Worm (Caenorhabditis elegans) whole organism, L4 larva: ENCODE results near the gene ZC262.4.
"Not testable (repeated sequence)": the region's sequence is repeated elsewhere in the genome, so short reads cannot be mapped to it uniquely, and the experiment has no call there.

Source experiments
- F44E2.7 ChIP-seq: fragments of 200-800 bp; sonication (Bioruptor generic); IDR thresholded peaks from 2 replicates; pipeline ENCODE4 v2.1.2; 2022; ENCODE audit warnings: missing genetic modification characterization, missing compliant biosample characterization
- T26A8.4 ChIP-seq: fragments of 200-800 bp; sonication (Bioruptor generic); IDR thresholded peaks from 2 replicates; pipeline ENCODE4 v1.3.6; 2022; ENCODE audit warnings: missing genetic modification characterization, missing compliant biosample characterization
- Y48G9A.11 ChIP-seq: fragments of 200-800 bp; sonication (Bioruptor generic); IDR thresholded peaks from 2 replicates; pipeline ENCODE4 v1.3.6; 2022; ENCODE audit warnings: missing genetic modification reagents, missing genetic modification characterization, missing compliant biosample characterization
- ZK337.2 ChIP-seq: fragments of 200-800 bp; sonication (Bioruptor generic); IDR thresholded peaks from 2 replicates; pipeline ENCODE4 v1.3.6; 2022; ENCODE audit warnings: missing genetic modification reagents, missing genetic modification characterization, missing compliant biosample characterization
- arid-1 ChIP-seq: fragments of 200-800 bp; sonication (Bioruptor generic); conservative IDR thresholded peaks from 2 replicates; pipeline ENCODE4 v1.3.6; 2022; ENCODE audit warnings: missing genetic modification reagents, missing genetic modification characterization, missing compliant biosample characterization
- ceh-20 ChIP-seq: fragments of 200-800 bp; sonication (Bioruptor generic); IDR thresholded peaks from 2 replicates; pipeline ENCODE4 v1.3.6; 2022; ENCODE audit warnings: missing genetic modification reagents, missing genetic modification characterization, missing compliant biosample characterization
- daf-16 ChIP-seq, 3 experiments: sonication (generic microtip); optimal IDR thresholded peaks; 2 replicates each; lab custom pipeline; 2016 to 2017; ENCODE audit warnings: missing genetic modification characterization in 3 of 3, missing genetic modification reagents in 3 of 3, mild to moderate bottlenecking in 2 of 3, missing compliant biosample characterization in 2 of 3, missing biosample characterization in 1 of 3, moderate library complexity in 1 of 3
- dmd-8 ChIP-seq: fragments of 200-800 bp; sonication (Bioruptor generic); IDR thresholded peaks from 2 replicates; pipeline ENCODE4 v1.3.6; 2022; ENCODE audit warnings: missing genetic modification characterization, missing compliant biosample characterization
- dmd-9 ChIP-seq: fragments of 200-800 bp; sonication (Bioruptor generic); IDR thresholded peaks from 2 replicates; pipeline ENCODE4 v1.3.6; 2022; ENCODE audit warnings: missing genetic modification reagents, missing genetic modification characterization, missing compliant biosample characterization
- dpl-1 ChIP-seq: fragments of 150-350 bp; optimal IDR thresholded peaks from 2 replicates; lab custom pipeline; 2014; ENCODE audit warnings: missing biosample characterization, missing genetic modification reagents, missing genetic modification characterization
- hif-1 ChIP-seq, 2 experiments: sonication (generic microtip); optimal IDR thresholded peaks; 2 replicates each; lab custom pipeline; 2016 to 2017; ENCODE audit warnings: missing compliant biosample characterization in 2 of 2, missing genetic modification characterization in 2 of 2, missing genetic modification reagents in 2 of 2, missing genotype in 2 of 2, mild to moderate bottlenecking in 1 of 2
- hlh-30 ChIP-seq: sonication (generic microtip); optimal IDR thresholded peaks from 2 replicates; lab custom pipeline; 2017; ENCODE audit warnings: antibody characterized with exemption, mild to moderate bottlenecking, missing genetic modification characterization, missing compliant biosample characterization; ENCODE audit not compliant: insufficient read depth
- lin-1 ChIP-seq: fragments of 200-800 bp; sonication (Bioruptor generic); IDR thresholded peaks from 2 replicates; pipeline ENCODE4 v1.3.6; 2022; ENCODE audit warnings: missing genetic modification reagents, missing genetic modification characterization, missing compliant biosample characterization
- lin-13 ChIP-seq: fragments of 150-350 bp; optimal IDR thresholded peaks from 2 replicates; lab custom pipeline; 2014; ENCODE audit warnings: missing biosample characterization, missing genetic modification reagents, missing genetic modification characterization
- lsy-2 ChIP-seq, 2 experiments: fragments of 150-350 bp in 1 of 2; sonication (generic microtip) in 1 of 2; optimal IDR thresholded peaks; 2 replicates each; lab custom pipeline; 2014 to 2017; ENCODE audit warnings: missing biosample characterization in 2 of 2, missing genetic modification characterization in 2 of 2
- mdl-1 ChIP-seq, 2 experiments: fragments of 150-350 bp in 1 of 2; sonication (generic microtip) in 1 of 2; optimal IDR thresholded peaks; 2 replicates each; lab custom pipeline; 2014 to 2017; ENCODE audit warnings: missing biosample characterization in 2 of 2, missing genetic modification characterization in 2 of 2
- mdt-29 ChIP-seq: fragments of 200-800 bp; sonication (Bioruptor generic); IDR thresholded peaks from 2 replicates; pipeline ENCODE4 v1.3.6; 2022; ENCODE audit warnings: missing genetic modification reagents, missing genetic modification characterization, missing compliant biosample characterization
- mep-1 ChIP-seq: fragments of 150-350 bp; sonication (generic microtip); optimal IDR thresholded peaks from 3 replicates; lab custom pipeline; 2014; ENCODE audit warnings: missing biosample characterization, missing genetic modification characterization
- mes-2 ChIP-seq: sonication (generic microtip); optimal IDR thresholded peaks from 2 replicates; lab custom pipeline; 2016; ENCODE audit warnings: missing genotype, mild to moderate bottlenecking, missing genetic modification characterization, missing compliant biosample characterization; ENCODE audit not compliant: poor library complexity, severe bottlenecking
- mxl-3 ChIP-seq: fragments of 200-800 bp; sonication (Bioruptor generic); optimal IDR thresholded peaks from 2 replicates; lab custom pipeline; 2018; ENCODE audit warnings: mild to moderate bottlenecking, missing genetic modification characterization, missing compliant biosample characterization
- nhr-41 ChIP-seq: fragments of 200-800 bp; sonication (Bioruptor generic); IDR thresholded peaks from 2 replicates; pipeline ENCODE4 v1.3.6; 2022; ENCODE audit warnings: missing genetic modification reagents, missing genetic modification characterization, missing compliant biosample characterization
- nhr-77 ChIP-seq: fragments of 150-350 bp; optimal IDR thresholded peaks from 2 replicates; lab custom pipeline; 2014; ENCODE audit warnings: missing biosample characterization, missing genetic modification characterization
- pha-4 ChIP-seq, 2 experiments: fragments of 150-350 bp in 1 of 2; fragments of 200-800 bp in 1 of 2; sonication (Bioruptor generic) in 1 of 2; IDR thresholded peaks in 1 of 2; optimal IDR thresholded peaks in 1 of 2; 2 replicates each; pipeline versions ENCODE4 v1.3.6 to Lab custom; 2014 to 2022; ENCODE audit warnings: missing genetic modification characterization in 2 of 2, missing genetic modification reagents in 2 of 2, missing biosample characterization in 1 of 2, missing compliant biosample characterization in 1 of 2
- rbr-2 ChIP-seq: sonication (generic microtip); optimal IDR thresholded peaks from 2 replicates; lab custom pipeline; 2016; ENCODE audit warnings: missing genotype, missing genetic modification characterization, missing compliant biosample characterization
- set-16 ChIP-seq: fragments of 200-800 bp; sonication (Bioruptor generic); IDR thresholded peaks from 2 replicates; pipeline ENCODE4 v1.3.6; 2022; ENCODE audit warnings: missing genetic modification reagents, missing genetic modification characterization, missing compliant biosample characterization
- snpc-1.2 ChIP-seq: fragments of 200-800 bp; sonication (Bioruptor generic); IDR thresholded peaks from 2 replicates; pipeline ENCODE4 v1.3.6; 2022; ENCODE audit warnings: missing genetic modification reagents, missing genetic modification characterization, missing compliant biosample characterization
- tag-97 ChIP-seq: fragments of 200-800 bp; sonication (Bioruptor generic); IDR thresholded peaks from 2 replicates; pipeline ENCODE4 v1.3.6; 2022; ENCODE audit warnings: missing genetic modification characterization, missing compliant biosample characterization
- unc-39 ChIP-seq: sonication (generic microtip); optimal IDR thresholded peaks from 2 replicates; lab custom pipeline; 2017; ENCODE audit warnings: missing biosample characterization, missing genetic modification characterization
- zag-1 ChIP-seq: fragments of 150-350 bp; optimal IDR thresholded peaks from 2 replicates; lab custom pipeline; 2014; ENCODE audit warnings: missing biosample characterization, missing genetic modification characterization

ZC262.4 gene

DNA sequence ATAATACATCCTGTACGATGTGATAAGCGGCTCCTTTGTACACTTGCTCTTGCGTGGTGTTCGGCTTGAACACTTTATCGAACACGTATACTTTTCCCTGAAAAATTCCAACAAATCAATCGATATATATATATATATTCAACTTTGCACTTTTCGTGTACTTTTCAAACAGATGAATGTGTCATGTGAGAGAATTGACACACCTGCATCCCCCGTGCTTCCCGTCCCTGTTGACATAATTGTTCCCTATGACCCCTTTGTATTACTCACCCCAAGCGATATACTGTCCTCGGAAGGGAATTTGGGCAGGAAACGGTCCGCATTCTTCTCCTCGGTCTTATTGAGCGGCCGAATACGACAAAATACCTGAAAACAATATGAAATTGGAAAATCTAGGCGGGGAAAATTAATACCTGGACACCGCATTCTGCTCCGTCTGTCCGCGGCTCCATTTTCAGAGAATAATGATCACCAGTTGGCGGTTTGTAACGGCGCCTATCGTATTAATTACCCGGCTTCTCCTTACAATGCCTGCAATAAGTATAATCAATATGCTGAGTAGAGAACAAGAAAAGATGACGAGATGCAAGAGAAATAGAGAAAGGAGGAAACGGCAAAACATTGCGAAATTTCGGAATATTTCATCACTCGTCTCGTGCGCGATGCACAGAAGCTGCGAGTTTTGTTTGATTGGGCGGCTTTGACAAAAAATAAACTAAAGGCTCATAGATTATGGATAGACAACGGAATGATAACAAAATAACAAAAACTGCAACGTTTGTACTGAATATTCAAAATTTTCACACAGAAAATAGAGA is 20.5 kb upstream of the ZC262.4 start, which contains the start of gene unc-116 (continued):
- TF ChIP-seq rbr-2 (no peak), lin-13 (GFP tag; lab: Kevin White, UChicago) (no peak), unc-39 (tag; lab: Kevin White, UChicago) (no peak), ceh-20 (GFP tag; lab: Robert Waterston, UW) (no peak), mdl-1 (tag; optimal IDR thresholded peaks at IDR 0.05; lab: Kevin White, UChicago) (peak; percentile 37 to 76), T26A8.4 (GFP tag; lab: Robert Waterston, UW) (peak; percentile 22; the same call in 1 of the 2 replicates), lsy-2 (tag; optimal IDR thresholded peaks at IDR 0.05; lab: Kevin White, UChicago) (peak; percentile 3 to 72), pha-4 (GFP tag; IDR thresholded peaks at IDR 0.05; lab: Robert Waterston, UW) (no peak), pha-4 (tag; optimal IDR thresholded peaks at IDR 0.05; lab: Kevin White, UChicago) (peak; percentile 8)

- not testable (repeated sequence) for TF ChIP-seq dmd-8 (GFP tag; lab: Robert Waterston, UW); tag-97 (GFP tag; lab: Robert Waterston, UW); unc-39 (tag; lab: Kevin White, UChicago)
- TF ChIP-seq, all 104 proteins: peak for 0; not testable (repeated sequence) for 104
Measured at ce11 chrIII:8347822-8348221, 13.5 kb upstream of the ZC262.4 start, which contains the start of gene clc-29. Gene clc-29 (minus strand): TSS chrIII:8347922.

DNA sequence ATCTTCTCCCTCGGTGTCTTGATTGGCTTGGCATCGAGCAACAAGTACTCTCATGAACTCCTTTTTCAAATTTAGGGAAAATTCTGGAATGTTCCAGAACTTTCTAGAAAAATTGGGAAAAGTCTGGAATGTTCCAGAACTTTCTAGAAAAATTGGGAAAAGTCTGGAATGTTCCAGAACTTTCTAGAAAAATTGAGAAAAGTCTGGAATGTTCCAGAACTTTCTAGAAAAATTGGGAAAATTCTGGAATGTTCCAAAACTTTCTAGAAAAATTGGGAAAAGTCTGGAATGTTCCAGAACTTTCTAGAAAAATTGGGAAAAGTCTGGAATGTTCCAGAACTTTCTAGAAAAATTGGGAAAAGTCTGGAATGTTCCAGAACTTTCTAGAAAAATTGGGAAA is 10.0 kb upstream of the ZC262.4 start, which contains the start of gene ZC262.7:
Gene ZC262.7, minus strand, starts transcription at position 54 of the 400 bp plus-strand sequence.
- TF ChIP-seq arid-1 (peak; percentile 44; the same call in 1 of the 2 replicates), mdt-29 (GFP tag; lab: Robert Waterston, UW) (peak; percentile 72), lin-1 (GFP tag; lab: Robert Waterston, UW) (peak; percentile 62; the same call in 1 of the 2 replicates), Y48G9A.11 (peak; percentile 37; the same call in 1 of the 2 replicates), snpc-1.2 (GFP tag; lab: Robert Waterston, UW) (peak; percentile 17; the same call in 1 of the 2 replicates)

DNA sequence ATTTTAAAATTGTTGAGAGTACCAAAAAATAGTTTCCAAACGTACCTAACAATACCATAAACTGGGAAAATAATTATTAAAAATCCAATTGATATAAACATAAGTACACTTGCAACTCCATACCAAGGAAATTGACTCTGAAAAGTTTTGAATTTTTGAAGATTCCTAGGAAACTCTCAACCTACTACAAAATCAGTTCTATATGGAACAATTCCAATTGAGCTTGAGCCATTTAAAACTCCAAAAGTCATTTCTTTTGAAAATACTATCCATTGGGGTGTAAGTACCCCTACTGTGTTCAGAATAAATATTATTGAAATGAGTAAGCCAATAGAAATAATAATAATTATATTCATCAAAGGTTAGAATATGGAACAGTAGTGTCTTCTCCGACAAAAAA is 5.0 kb upstream of the ZC262.4 start, which contains the start of gene clc-28:
Gene clc-28, minus strand, starts transcription at position 101 of the 400 bp plus-strand sequence.
- TF ChIP-seq F44E2.7 (GFP tag; lab: Robert Waterston, UW); daf-16 (GFP tag; optimal IDR thresholded peaks at IDR 0.05; lab: Kevin White, UChicago); daf-16 (tag; optimal IDR thresholded peaks at IDR 0.05; lab: Kevin White, UChicago); nhr-41: not testable (repeated sequence)

- TF ChIP-seq set-16 (GFP tag; lab: Robert Waterston, UW): peak; percentile 78
Measured at ce11 chrIII:8335585-8335984, 1.3 kb upstream of the ZC262.4 start.

DNA sequence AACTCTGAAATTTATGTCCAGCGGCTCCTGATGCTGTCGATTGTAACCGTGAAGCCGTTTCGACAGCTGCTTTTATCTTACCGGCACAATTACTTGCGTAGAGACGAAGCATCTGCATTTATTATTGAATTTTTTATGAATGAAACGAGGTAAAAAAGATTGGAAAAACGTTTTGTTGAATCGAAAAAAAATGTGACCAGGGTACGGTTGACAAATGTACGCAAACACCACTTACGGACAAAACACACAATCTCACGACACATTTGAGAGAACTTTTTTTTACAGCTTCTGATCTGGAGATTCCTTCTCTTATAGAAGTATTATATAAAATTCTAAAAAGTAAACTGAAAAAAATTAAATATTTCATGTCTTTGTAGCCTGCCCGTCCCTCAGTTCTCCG is 2.6 kb downstream of the ZC262.4 start, which contains the start of the genes mrps-18A and ZC262.2:
Gene mrps-18A, minus strand, starts transcription at position 141 of the 400 bp plus-strand sequence.
Gene ZC262.2, plus strand, starts transcription at position 284 of the 400 bp plus-strand sequence.
- TF ChIP-seq hlh-30 (tag; lab: Kevin White, UChicago): peak; percentile 90
- no peak for TF ChIP-seq Y48G9A.11
- peak; percentile 6 for TF ChIP-seq mep-1 (tag; lab: Kevin White, UChicago)
- TF ChIP-seq mxl-3 (GFP tag; lab: Kevin White, UChicago): no peak
- no peak for TF ChIP-seq ZK337.2 (GFP tag; lab: Robert Waterston, UW)
- TF ChIP-seq hif-1 (tag; optimal IDR thresholded peaks at IDR 0.05; lab: Kevin White, UChicago): no peak
- TF ChIP-seq dmd-9 (GFP tag; lab: Robert Waterston, UW): no peak
- peak; percentile 22 to 97 for TF ChIP-seq lsy-2 (tag; optimal IDR thresholded peaks at IDR 0.05; lab: Kevin White, UChicago)
- no peak for TF ChIP-seq nhr-77
- TF ChIP-seq mes-2 (tag; lab: Kevin White, UChicago): peak; percentile 57
- TF ChIP-seq daf-16 (GFP tag; optimal IDR thresholded peaks at IDR 0.05; lab: Kevin White, UChicago): no peak
- TF ChIP-seq daf-16 (tag; optimal IDR thresholded peaks at IDR 0.05; lab: Kevin White, UChicago): peak; percentile 40
- no peak for TF ChIP-seq zag-1 (tag; lab: Kevin White, UChicago)
- peak; percentile 48 for TF ChIP-seq dpl-1
- TF ChIP-seq ceh-20 (GFP tag; lab: Robert Waterston, UW): no peak
